Fruit fly (Drosophila melanogaster): ENCODE results near the gene vkg.

DNA sequence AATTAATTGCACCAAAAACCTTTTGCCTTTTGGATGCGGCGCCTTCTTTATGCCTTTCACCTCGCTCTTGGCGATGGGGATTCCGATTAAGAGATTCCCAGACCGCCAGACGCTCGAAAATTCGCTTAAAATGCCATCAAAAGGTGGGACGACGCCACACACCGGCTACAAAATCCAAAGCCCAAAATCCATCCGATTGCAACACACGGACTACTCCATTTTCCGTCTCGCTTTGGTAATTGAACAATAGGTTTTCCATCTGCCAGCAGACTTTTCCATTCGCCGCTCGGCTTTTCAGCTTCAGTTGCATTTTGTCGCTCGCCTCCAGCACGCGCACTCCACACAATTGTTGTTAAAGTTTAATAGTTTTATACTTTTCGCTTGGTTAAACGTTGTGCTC, 32.5 kb upstream of the vkg start, which contains the start of gene qtc:
- no peak for TF ChIP-seq EcR (GFP tag; optimal IDR thresholded peaks at IDR 0.05)
- TF ChIP-seq CG8478 (optimal IDR thresholded peaks at IDR 0.05): no peak
- TF ChIP-seq usp (GFP tag; optimal IDR thresholded peaks at IDR 0.05): no peak
- no peak for TF ChIP-seq pan (optimal IDR thresholded peaks at IDR 0.05)
